Worm (Caenorhabditis elegans) whole organism, L1 larva: Measurements from ENCODE around the gene grl-18.
"Not testable (repeated sequence)": the region's sequence is repeated elsewhere in the genome, so short reads cannot be mapped to it uniquely, and the experiment has no call there.

ENCODE experiments used
- skn-1 ChIP-seq: fragments of 150-350 bp; optimal IDR thresholded peaks from 2 replicates; lab custom pipeline; 2014; ENCODE audit warnings: missing biosample characterization, missing genetic modification characterization
- snu-23 ChIP-seq: sonication (generic microtip); optimal IDR thresholded peaks from 2 replicates; lab custom pipeline; 2016; ENCODE audit warnings: missing genetic modification characterization, missing compliant biosample characterization
- xbp-1 ChIP-seq: sonication (generic microtip); optimal IDR thresholded peaks from 2 replicates; lab custom pipeline; 2016; ENCODE audit warnings: missing genetic modification characterization, missing compliant biosample characterization

ce11 chrV:5470930-5471329, 17.7 kb downstream of the grl-18 start, which contains the start of gene ZC317.7:
- not testable (repeated sequence) for TF ChIP-seq snu-23; skn-1 (tag; lab: Kevin White, UChicago); xbp-1 (tag; lab: Kevin White, UChicago)
